Fruit fly (Drosophila melanogaster): ENCODE data around the gene TwdlZ.

The TwdlZ gene

dm6 chrX:16690499-16690898 lies 47.5 kb upstream of the TwdlZ start (continued):
- TF ChIP-seq en (GFP tag; optimal IDR thresholded peaks at IDR 0.05): no peak
- TF ChIP-seq CG12236 (GFP tag; optimal IDR thresholded peaks at IDR 0.05): no peak
- TF ChIP-seq ttk (GFP tag; IDR thresholded peaks at IDR 0.05): 0 out of 2 replicates have a peak, but pooled peaks have one; percentile 36
- TF ChIP-seq Antp (GFP tag; optimal IDR thresholded peaks at IDR 0.05): peak; percentile 9
- peak; percentile 52; the same call in 2 of the 4 replicates for TF ChIP-seq Gug (GFP tag; IDR thresholded peaks at IDR 0.05)
- TF ChIP-seq CG2678 (tag; optimal IDR thresholded peaks at IDR 0.05): peak; percentile 23
- peak; percentile 45 for TF ChIP-seq CG7839 (tag; optimal IDR thresholded peaks at IDR 0.05)
- no peak for TF ChIP-seq CG2202 (tag; optimal IDR thresholded peaks at IDR 0.05)
- 0 out of 2 replicates have a peak, but pooled peaks have one; percentile 17 for TF ChIP-seq ranshi (GFP tag; IDR thresholded peaks at IDR 0.05)
- TF ChIP-seq H2.0 (GFP tag; IDR thresholded peaks at IDR 0.05): peak; percentile 55
- peak; percentile 54 for TF ChIP-seq CG14441 (GFP tag; IDR thresholded peaks at IDR 0.05)
- peak; percentile 11 to 34 for TF ChIP-seq Pdp1 (GFP tag; optimal IDR thresholded peaks at IDR 0.05)
- no peak for TF ChIP-seq CG14710 (tag; optimal IDR thresholded peaks at IDR 0.05)
- no peak for TF ChIP-seq luna (GFP tag; optimal IDR thresholded peaks at IDR 0.05)
- TF ChIP-seq phol (tag; optimal IDR thresholded peaks at IDR 0.05): peak; percentile 35
- no peak for TF ChIP-seq pita (GFP tag; optimal IDR thresholded peaks at IDR 0.05)
- TF ChIP-seq ken (GFP tag; IDR thresholded peaks at IDR 0.05): peak; percentile 58; the same call in 1 of the 3 replicates
- peak; percentile 13; the same call in 1 of the 2 replicates for TF ChIP-seq CG31441 (GFP tag; IDR thresholded peaks at IDR 0.05)
- TF ChIP-seq Dad (GFP tag; optimal IDR thresholded peaks at IDR 0.05): no peak
- peak; percentile 44; the same call in 1 of the 2 replicates for TF ChIP-seq HLH3B (GFP tag; IDR thresholded peaks at IDR 0.05)
- TF ChIP-seq CG11695 (GFP tag; IDR thresholded peaks at IDR 0.05): no peak
- TF ChIP-seq CG30431 (GFP tag; optimal IDR thresholded peaks at IDR 0.05): peak; percentile 16
- TF ChIP-seq Hr51 (GFP tag; optimal IDR thresholded peaks at IDR 0.05): peak in 1 of 2 experiments; percentile 22
- peak; percentile 65; the same call in 1 of the 2 replicates for TF ChIP-seq sisA (GFP tag; IDR thresholded peaks at IDR 0.05)
- TF ChIP-seq hth (optimal IDR thresholded peaks at IDR 0.05): no peak
- peak; percentile 55 for TF ChIP-seq row (GFP tag; IDR thresholded peaks at IDR 0.05)
- TF ChIP-seq CG8388 (GFP tag; optimal IDR thresholded peaks at IDR 0.05): peak; percentile 8
- peak; percentile 43; the same call in 1 of the 2 replicates for TF ChIP-seq Xrp1 (GFP tag; IDR thresholded peaks at IDR 0.05)
- peak; percentile 25 for TF ChIP-seq CG13424 (tag; optimal IDR thresholded peaks at IDR 0.05)
- no peak for TF ChIP-seq CG31224 (GFP tag; IDR thresholded peaks at IDR 0.05)
- peak; percentile 14 for TF ChIP-seq CG15269 (tag; optimal IDR thresholded peaks at IDR 0.05)
- TF ChIP-seq Hsf (GFP tag; optimal IDR thresholded peaks at IDR 0.05): peak; percentile 25
- no peak for TF ChIP-seq CG9817 (tag; optimal IDR thresholded peaks at IDR 0.05)
- peak; percentile 21 for TF ChIP-seq CG30403 (GFP tag; optimal IDR thresholded peaks at IDR 0.05)
- TF ChIP-seq ERR (GFP tag; optimal IDR thresholded peaks at IDR 0.05): no peak
- no peak for TF ChIP-seq CG18476 (GFP tag; optimal IDR thresholded peaks at IDR 0.05)
- TF ChIP-seq zfh1 (GFP tag; IDR thresholded peaks at IDR 0.05): peak; percentile 41; the same call in 1 of the 3 replicates
- TF ChIP-seq CG2712 (tag; optimal IDR thresholded peaks at IDR 0.05): peak; percentile 12
- TF ChIP-seq aop (GFP tag; IDR thresholded peaks at IDR 0.05): no peak
- TF ChIP-seq lmd (GFP tag; IDR thresholded peaks at IDR 0.05): peak; percentile 26; the same call in 1 of the 2 replicates
- TF ChIP-seq Med (GFP tag): peak; percentile 80
- peak; percentile 27 for TF ChIP-seq dmrt99B (tag; optimal IDR thresholded peaks at IDR 0.05)
- TF ChIP-seq HmgZ (tag; optimal IDR thresholded peaks at IDR 0.05): no peak
- TF ChIP-seq sens (GFP tag): peak; percentile 89
- 0 out of 2 replicates have a peak, but pooled peaks have one; percentile 33 for TF ChIP-seq wor (GFP tag; IDR thresholded peaks at IDR 0.05)
- 0 out of 2 replicates have a peak, but pooled peaks have one; percentile 3 for TF ChIP-seq ap (GFP tag; IDR thresholded peaks at IDR 0.05)
- no peak for TF ChIP-seq D19A (tag; optimal IDR thresholded peaks at IDR 0.05)
- TF ChIP-seq nmo (GFP tag; optimal IDR thresholded peaks at IDR 0.05): peak; percentile 19
- peak; percentile 38; the same call in 1 of the 2 replicates for TF ChIP-seq CG32772 (GFP tag; IDR thresholded peaks at IDR 0.05)
- no peak for TF ChIP-seq CG9437 (GFP tag; optimal IDR thresholded peaks at IDR 0.05)
- TF ChIP-seq Asciz (GFP tag; optimal IDR thresholded peaks at IDR 0.05): no peak

Data from whole organism, embryonic.